Worm (Caenorhabditis elegans) whole organism, L4 larva: ENCODE results near the gene Y47D7A.19.

Experiments
- Y5F2A.4 ChIP-seq: fragments of 200-800 bp; sonication (Bioruptor generic); optimal IDR thresholded peaks from 2 replicates; lab custom pipeline; 2018; ENCODE audit warnings: mild to moderate bottlenecking, missing genetic modification characterization, missing compliant biosample characterization
- dpl-1 ChIP-seq: fragments of 150-350 bp; optimal IDR thresholded peaks from 2 replicates; lab custom pipeline; 2014; ENCODE audit warnings: missing biosample characterization, missing genetic modification reagents, missing genetic modification characterization
- lin-38 ChIP-seq: fragments of 200-800 bp; sonication (Bioruptor generic); IDR thresholded peaks from 2 replicates; pipeline ENCODE4 v1.3.6; 2022; ENCODE audit warnings: missing genetic modification reagents, missing genetic modification characterization, missing compliant biosample characterization
- lsy-2 ChIP-seq, 2 experiments: fragments of 150-350 bp in 1 of 2; sonication (generic microtip) in 1 of 2; optimal IDR thresholded peaks; 2 replicates each; lab custom pipeline; 2014 to 2017; ENCODE audit warnings: missing biosample characterization in 2 of 2, missing genetic modification characterization in 2 of 2
- mep-1 ChIP-seq: fragments of 150-350 bp; sonication (generic microtip); optimal IDR thresholded peaks from 3 replicates; lab custom pipeline; 2014; ENCODE audit warnings: missing biosample characterization, missing genetic modification characterization
- pha-4 ChIP-seq, 2 experiments: fragments of 150-350 bp in 1 of 2; fragments of 200-800 bp in 1 of 2; sonication (Bioruptor generic) in 1 of 2; IDR thresholded peaks in 1 of 2; optimal IDR thresholded peaks in 1 of 2; 2 replicates each; pipeline versions ENCODE4 v1.3.6 to Lab custom; 2014 to 2022; ENCODE audit warnings: missing genetic modification characterization in 2 of 2, missing genetic modification reagents in 2 of 2, missing biosample characterization in 1 of 2, missing compliant biosample characterization in 1 of 2
- set-16 ChIP-seq: fragments of 200-800 bp; sonication (Bioruptor generic); IDR thresholded peaks from 2 replicates; pipeline ENCODE4 v1.3.6; 2022; ENCODE audit warnings: missing genetic modification reagents, missing genetic modification characterization, missing compliant biosample characterization
- skn-1 ChIP-seq: fragments of 150-350 bp; optimal IDR thresholded peaks from 2 replicates; lab custom pipeline; 2014; ENCODE audit warnings: missing biosample characterization, missing genetic modification characterization
- snpc-1.2 ChIP-seq: fragments of 200-800 bp; sonication (Bioruptor generic); IDR thresholded peaks from 2 replicates; pipeline ENCODE4 v1.3.6; 2022; ENCODE audit warnings: missing genetic modification reagents, missing genetic modification characterization, missing compliant biosample characterization
- snpc-4 ChIP-seq: fragments of 150-350 bp; optimal IDR thresholded peaks from 2 replicates; lab custom pipeline; 2014; ENCODE audit warnings: missing biosample characterization, missing genetic modification characterization
- ztf-11 ChIP-seq: fragments of 150-350 bp; optimal IDR thresholded peaks from 2 replicates; lab custom pipeline; 2014; ENCODE audit warnings: missing biosample characterization, missing genetic modification characterization

DNA sequence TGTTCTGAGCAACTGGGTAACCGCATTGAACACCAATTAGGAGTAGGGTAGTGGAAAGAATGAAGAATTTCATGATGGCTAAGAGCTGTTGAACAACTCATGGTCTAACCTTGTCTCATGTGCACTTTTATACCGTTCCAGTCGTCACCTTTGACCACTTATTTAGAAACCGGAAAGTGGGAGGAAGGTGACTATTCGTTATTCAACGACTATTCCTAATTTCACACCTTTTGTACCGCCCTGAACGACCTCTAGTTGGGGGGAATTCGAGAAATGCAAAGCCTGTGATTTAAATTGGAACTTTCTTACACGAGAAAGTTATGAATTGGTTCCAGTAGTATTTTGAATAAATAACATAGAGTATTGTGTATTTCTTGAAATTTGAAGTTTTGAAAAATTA lies 5.4 kb downstream of the Y47D7A.19 start, which contains the start of gene Y47D7A.12:
- no peak for TF ChIP-seq ztf-11 (tag; lab: Kevin White, UChicago)
- TF ChIP-seq snpc-4, result no peak
- TF ChIP-seq pha-4 (GFP tag; IDR thresholded peaks at IDR 0.05; lab: Robert Waterston, UW), result no peak
- no peak for TF ChIP-seq pha-4 (tag; optimal IDR thresholded peaks at IDR 0.05; lab: Kevin White, UChicago)
- TF ChIP-seq lsy-2 (tag; optimal IDR thresholded peaks at IDR 0.05; lab: Kevin White, UChicago), result no peak
- TF ChIP-seq set-16 (GFP tag; lab: Robert Waterston, UW), result no peak
- no peak for TF ChIP-seq skn-1 (tag; lab: Kevin White, UChicago)
- TF ChIP-seq dpl-1 (GFP tag; lab: Kevin White, UChicago), result no peak
- no peak for TF ChIP-seq mep-1 (tag; lab: Kevin White, UChicago)
- no peak for TF ChIP-seq snpc-1.2 (GFP tag; lab: Robert Waterston, UW)
- no peak for TF ChIP-seq Y5F2A.4 (GFP tag; lab: Kevin White, UChicago)
- no peak for TF ChIP-seq lin-38 (GFP tag; lab: Robert Waterston, UW)
